Worm (Caenorhabditis elegans): Measurements from ENCODE around the gene fbxc-29.

DNA sequence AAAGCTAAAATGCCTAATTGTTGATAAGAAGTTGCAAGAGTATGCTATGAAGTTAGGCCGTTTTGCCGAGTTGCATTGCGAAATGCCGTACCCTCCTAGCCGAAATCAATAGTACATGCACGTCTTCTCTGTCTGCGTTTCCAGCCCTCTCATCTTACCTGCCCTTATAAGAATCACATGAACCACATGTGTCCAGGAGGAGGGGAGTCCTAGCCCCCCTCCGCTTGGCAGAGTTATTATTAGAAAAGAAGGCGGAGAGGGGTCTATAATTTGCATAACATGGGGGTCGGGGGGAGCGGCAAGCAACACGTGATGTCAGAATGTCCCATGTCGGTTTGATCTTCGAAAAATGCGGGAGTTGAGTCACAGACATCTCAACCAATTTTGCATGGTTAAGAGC lies 37.2 kb downstream of the fbxc-29 start:
- TF ChIP-seq bed-3 (GFP tag; optimal IDR thresholded peaks at IDR 0.05), result no peak
- TF ChIP-seq unc-62 (GFP tag; optimal IDR thresholded peaks at IDR 0.05), result no peak
- TF ChIP-seq unc-39 (tag; optimal IDR thresholded peaks at IDR 0.05), result no peak
- TF ChIP-seq elt-1 (tag; optimal IDR thresholded peaks at IDR 0.05; ENCODE audit: borderline replicate concordance, insufficient read depth), result no peak
- no peak for TF ChIP-seq blmp-1 (tag; optimal IDR thresholded peaks at IDR 0.05)
- no peak for TF ChIP-seq sem-2 (GFP tag; optimal IDR thresholded peaks at IDR 0.05)
- TF ChIP-seq lsy-2 (tag; optimal IDR thresholded peaks at IDR 0.05), result no peak
- TF ChIP-seq nhr-237 (tag; optimal IDR thresholded peaks at IDR 0.05), result no peak
- no peak for TF ChIP-seq mab-5 (tag; optimal IDR thresholded peaks at IDR 0.05)

Data from whole organism, mixed stage, embryonic.